Fruit fly (Drosophila melanogaster): ENCODE data around the gene CG12507.

DNA sequence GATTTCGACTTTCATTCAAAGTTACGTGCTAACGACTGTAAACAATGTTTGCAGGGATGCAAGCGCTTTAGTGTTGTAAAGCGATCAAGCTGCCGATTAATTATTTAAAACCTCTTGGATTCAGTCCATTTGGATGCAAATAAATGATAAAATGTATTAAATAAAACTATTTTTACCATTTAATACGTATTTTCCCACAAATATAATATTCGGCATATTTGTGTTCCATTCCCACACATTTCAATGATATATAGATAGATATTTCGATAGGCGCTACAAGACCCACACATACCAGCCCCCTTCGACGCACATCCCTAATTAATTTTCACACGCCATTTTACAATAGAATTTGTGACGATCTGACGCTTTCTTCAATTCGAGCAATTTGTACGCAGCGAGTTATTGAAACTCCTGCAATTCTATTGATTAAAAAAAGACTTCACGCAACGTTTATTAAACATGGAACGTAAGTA lies 22.2 kb upstream of the CG12507 start, which contains the start of the genes CG32576 and caz:
- TF ChIP-seq Dll (optimal IDR thresholded peaks at IDR 0.05) (no peak), psq (optimal IDR thresholded peaks at IDR 0.05) (no peak), pan (optimal IDR thresholded peaks at IDR 0.05) (no peak), EcR (GFP tag; optimal IDR thresholded peaks at IDR 0.05) (no peak), usp (GFP tag; optimal IDR thresholded peaks at IDR 0.05) (no peak)
